Worm (Caenorhabditis elegans) whole organism, early embryonic: ENCODE data around the gene R53.5.

Experiments used
- aly-1 ChIP-seq: sonication (generic microtip); optimal IDR thresholded peaks from 2 replicates; lab custom pipeline; 2016; ENCODE audit warnings: missing genetic modification characterization, missing compliant biosample characterization
- ama-1 ChIP-seq: fragments of 150-350 bp; optimal IDR thresholded peaks from 2 replicates; lab custom pipeline; 2014
- ets-7 ChIP-seq: sonication (generic microtip); optimal IDR thresholded peaks from 2 replicates; lab custom pipeline; 2016; ENCODE audit warnings: missing genotype, missing genetic modification characterization, missing compliant biosample characterization
- flt-1 ChIP-seq: fragments of 200-800 bp; sonication (Bioruptor generic); IDR thresholded peaks from 2 replicates; pipeline ENCODE4 v1.3.6; 2022; ENCODE audit warnings: missing genetic modification characterization, missing compliant biosample characterization
- hmg-4 ChIP-seq: fragments of 200-800 bp; sonication (Bioruptor generic); optimal IDR thresholded peaks from 2 replicates; lab custom pipeline; 2018; ENCODE audit warnings: mild to moderate bottlenecking, missing genetic modification characterization, missing compliant biosample characterization
- hnd-1 ChIP-seq: sonication (generic microtip); optimal IDR thresholded peaks from 2 replicates; lab custom pipeline; 2016; ENCODE audit warnings: missing genetic modification characterization, missing compliant biosample characterization
- tbx-37 ChIP-seq: fragments of 200-800 bp; sonication (Bioruptor generic); conservative IDR thresholded peaks from 2 replicates; pipeline ENCODE4 v1.3.6; 2022; ENCODE audit warnings: missing genetic modification reagents, missing genetic modification characterization, missing compliant biosample characterization
- tra-4 ChIP-seq: sonication (generic microtip); optimal IDR thresholded peaks from 2 replicates; lab custom pipeline; 2017; ENCODE audit warnings: missing genetic modification characterization, missing compliant biosample characterization

ce11 chrII:9943246-9943645, 27.0 kb downstream of the R53.5 start:
- no peak for TF ChIP-seq aly-1 (tag; lab: Kevin White, UChicago)
- no peak for TF ChIP-seq flt-1 (GFP tag; lab: Robert Waterston, UW)
- no peak for TF ChIP-seq ama-1 (lab: Kevin White, UChicago)
- no peak for TF ChIP-seq tbx-37 (GFP tag; lab: Robert Waterston, UW)
- no peak for TF ChIP-seq ets-7 (tag; lab: Kevin White, UChicago)
- no peak for TF ChIP-seq hnd-1 (tag; lab: Kevin White, UChicago)
- no peak for TF ChIP-seq tra-4 (tag; lab: Kevin White, UChicago)
- TF ChIP-seq hmg-4 (GFP tag; lab: Kevin White, UChicago), result no peak
